Fruit fly (Drosophila melanogaster) whole organism, wandering third instar larva: Measurements from ENCODE around the gene Megf8.
A peak's percentile ranks its signal among the peaks of the same experiment; 100 is the strongest.

Experiments
- Abd-B ChIP-seq: fragments of >200 bp; optimal IDR thresholded peaks from 2 replicates; lab custom pipeline; 2017; ENCODE audit warnings: missing biosample characterization, missing genetic modification characterization
- CG32264 ChIP-seq: fragments of 200-800 bp; sonication (Bioruptor generic); optimal IDR thresholded peaks from 2 replicates; lab custom pipeline; 2016; ENCODE audit warnings: missing biosample characterization, missing genetic modification characterization
- Hr78 ChIP-seq: fragments of >200 bp; optimal IDR thresholded peaks from 2 replicates; lab custom pipeline; 2017; ENCODE audit warnings: missing biosample characterization, missing genetic modification characterization
- Hr83 ChIP-seq: fragments of 200-300 bp; sonication (Bioruptor generic); optimal IDR thresholded peaks from 2 replicates; lab custom pipeline; 2016; ENCODE audit warnings: missing biosample characterization, mild to moderate bottlenecking, missing genetic modification characterization, moderate library complexity; ENCODE audit not compliant: poor library complexity, severe bottlenecking
- Vsx2 ChIP-seq: fragments of 200-300, 225-300 bp; sonication (Bioruptor generic); optimal IDR thresholded peaks from 2 replicates; lab custom pipeline; 2018; ENCODE audit warnings: missing biosample characterization, missing genetic modification characterization; ENCODE audit not compliant: partially characterized antibody
- ey ChIP-seq: fragments of 200-800 bp; sonication (Bioruptor generic); optimal IDR thresholded peaks from 2 replicates; lab custom pipeline; 2016; ENCODE audit warnings: missing biosample characterization, missing genetic modification characterization
- h ChIP-seq: fragments of 200-800 bp; sonication (Bioruptor generic); optimal IDR thresholded peaks from 3 replicates; lab custom pipeline; 2016; ENCODE audit warnings: missing biosample characterization, mild to moderate bottlenecking, missing genetic modification characterization
- pan ChIP-seq: fragments of >200 bp; optimal IDR thresholded peaks from 2 replicates; lab custom pipeline; 2017
- sage ChIP-seq: fragments of 200-800 bp; sonication (Bioruptor generic); optimal IDR thresholded peaks from 2 replicates; lab custom pipeline; 2016; ENCODE audit warnings: missing biosample characterization, mild to moderate bottlenecking, missing genetic modification characterization
- tai ChIP-seq: sonication (Bioruptor generic); optimal IDR thresholded peaks from 2 replicates; lab custom pipeline; 2016; ENCODE audit warnings: missing biosample characterization, missing genetic modification characterization
- usp ChIP-seq: fragments of >200 bp; optimal IDR thresholded peaks from 2 replicates; lab custom pipeline; 2017; ENCODE audit warnings: missing biosample characterization, missing genetic modification characterization
- woc ChIP-seq: sonication (Bioruptor generic); optimal IDR thresholded peaks from 2 replicates; lab custom pipeline; 2016; ENCODE audit warnings: missing biosample characterization, mild to moderate bottlenecking, missing genetic modification characterization

dm6 chr2L:8034734-8035133 is 8.5 kb upstream of the Megf8 start:
- TF ChIP-seq tai (GFP tag; lab: Kevin White, UChicago) (no peak), Vsx2 (GFP tag; lab: Kevin White, UChicago) (no peak), sage (no peak), Hr78 (GFP tag; lab: Kevin White, UChicago) (no peak), usp (no peak), h (peak; percentile 31), woc (no peak), CG32264 (no peak), ey (GFP tag; lab: Kevin White, UChicago) (peak; percentile 39), pan (lab: Kevin White, UChicago) (no peak), Abd-B (GFP tag; lab: Kevin White, UChicago) (no peak), Hr83 (GFP tag; lab: Kevin White, UChicago) (no peak)
